Worm (Caenorhabditis elegans) whole organism, L4 larva: ENCODE results near the gene D1044.1.

ENCODE experiments used
- F49E8.2 ChIP-seq: sonication (generic microtip); optimal IDR thresholded peaks from 2 replicates; lab custom pipeline; 2016; ENCODE audit warnings: missing compliant biosample characterization, mild to moderate bottlenecking, missing genetic modification characterization, borderline replicate concordance
- daf-8 ChIP-seq: fragments of 200-800 bp; sonication (Bioruptor generic); IDR thresholded peaks from 2 replicates; pipeline ENCODE4 v1.3.6; 2022; ENCODE audit warnings: missing genetic modification characterization, missing compliant biosample characterization
- fos-1 ChIP-seq: fragments of 150-350 bp; optimal IDR thresholded peaks from 2 replicates; lab custom pipeline; 2014; ENCODE audit warnings: missing biosample characterization, missing genetic modification characterization
- lin-38 ChIP-seq: fragments of 200-800 bp; sonication (Bioruptor generic); IDR thresholded peaks from 2 replicates; pipeline ENCODE4 v1.3.6; 2022; ENCODE audit warnings: missing genetic modification reagents, missing genetic modification characterization, missing compliant biosample characterization
- mdl-1 ChIP-seq, 2 experiments: fragments of 150-350 bp in 1 of 2; sonication (generic microtip) in 1 of 2; optimal IDR thresholded peaks; 2 replicates each; lab custom pipeline; 2014 to 2017; ENCODE audit warnings: missing biosample characterization in 2 of 2, missing genetic modification characterization in 2 of 2
- nhr-11 ChIP-seq: fragments of 150-350 bp; optimal IDR thresholded peaks from 2 replicates; lab custom pipeline; 2014; ENCODE audit warnings: missing biosample characterization, missing genetic modification characterization
- spr-3 ChIP-seq: fragments of 200-800 bp; sonication (Bioruptor generic); optimal IDR thresholded peaks from 2 replicates; lab custom pipeline; 2018; ENCODE audit warnings: mild to moderate bottlenecking, missing genetic modification characterization, missing compliant biosample characterization
- tra-1 ChIP-seq: fragments of 200-800 bp; sonication (Bioruptor generic); IDR thresholded peaks from 2 replicates; pipeline ENCODE4 v1.3.6; 2022; ENCODE audit warnings: missing genetic modification reagents, missing genetic modification characterization, missing compliant biosample characterization
- unc-62 ChIP-seq, 3 experiments: fragments of 150-350 bp in 1 of 3; sonication (generic microtip); optimal IDR thresholded peaks in 2 of 3; peaks in 1 of 3; 1 replicate in 1 of 3; 2 replicates in 2 of 3; lab custom pipeline; 2014 to 2017; ENCODE audit warnings: missing biosample characterization in 3 of 3, missing genetic modification characterization in 3 of 3, missing genetic modification reagents in 3 of 3, missing genotype in 1 of 3

- TF ChIP-seq spr-3, result no peak
- TF ChIP-seq nhr-11, result no peak
- no peak for TF ChIP-seq tra-1
- TF ChIP-seq daf-8 (GFP tag; lab: Robert Waterston, UW), result no peak
- no peak for TF ChIP-seq unc-62 (GFP tag; optimal IDR thresholded peaks at IDR 0.05 in 1 of 2; lab: Kevin White, UChicago)
- TF ChIP-seq unc-62 (tag; optimal IDR thresholded peaks at IDR 0.05; lab: Kevin White, UChicago), result no peak
- no peak for TF ChIP-seq mdl-1 (tag; optimal IDR thresholded peaks at IDR 0.05; lab: Kevin White, UChicago)
- no peak for TF ChIP-seq F49E8.2 (tag; lab: Kevin White, UChicago)
- TF ChIP-seq lin-38, result no peak
- no peak for TF ChIP-seq fos-1 (tag; lab: Kevin White, UChicago)
These were observed 24.2 kb downstream of the D1044.1 start for ce11 chrIII:5568265-5568664.
